Worm (Caenorhabditis elegans) whole organism, early embryonic: ENCODE data around the gene cin-4.

Experiments
- F13C5.2 ChIP-seq: sonication (generic microtip); optimal IDR thresholded peaks from 2 replicates; lab custom pipeline; 2017; ENCODE audit warnings: mild to moderate bottlenecking, missing genetic modification characterization, inconsistent platforms, missing compliant biosample characterization
- ama-1 ChIP-seq: fragments of 150-350 bp; optimal IDR thresholded peaks from 2 replicates; lab custom pipeline; 2014
- hmg-4 ChIP-seq: fragments of 200-800 bp; sonication (Bioruptor generic); optimal IDR thresholded peaks from 2 replicates; lab custom pipeline; 2018; ENCODE audit warnings: mild to moderate bottlenecking, missing genetic modification characterization, missing compliant biosample characterization

DNA sequence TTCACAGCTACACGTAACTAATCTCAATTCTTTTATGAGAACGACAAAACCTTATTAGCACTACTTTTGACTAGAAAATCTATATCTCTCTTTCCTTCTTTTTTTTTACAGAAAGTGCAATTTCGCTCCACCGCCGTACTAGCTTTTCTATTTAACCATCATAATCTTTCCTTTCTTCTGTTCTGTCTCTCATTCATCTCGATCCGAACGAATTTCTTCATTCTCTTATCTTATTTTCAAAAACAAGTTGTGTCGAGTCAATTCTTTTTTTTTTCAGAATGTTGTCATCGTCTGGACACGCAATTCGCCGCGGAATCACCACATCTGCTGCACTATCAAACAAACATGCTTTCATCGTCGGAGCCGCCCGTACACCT is 35.4 kb downstream of the cin-4 start, which contains the start of gene kat-1:
- TF ChIP-seq hmg-4 (no peak), ama-1 (lab: Kevin White, UChicago) (no peak), F13C5.2 (tag; lab: Kevin White, UChicago) (no peak)
